Fruit fly (Drosophila melanogaster) S2 (cell line): Measurements from ENCODE around the gene tplus3b.

Source experiments
- CG8478 ChIP-seq: fragments of >200 bp; optimal IDR thresholded peaks from 2 replicates; lab custom pipeline; 2018
- CTCF ChIP-seq, 2 experiments: fragments of >200 bp; optimal IDR thresholded peaks; 2 replicates each; lab custom pipeline; 2018

DNA sequence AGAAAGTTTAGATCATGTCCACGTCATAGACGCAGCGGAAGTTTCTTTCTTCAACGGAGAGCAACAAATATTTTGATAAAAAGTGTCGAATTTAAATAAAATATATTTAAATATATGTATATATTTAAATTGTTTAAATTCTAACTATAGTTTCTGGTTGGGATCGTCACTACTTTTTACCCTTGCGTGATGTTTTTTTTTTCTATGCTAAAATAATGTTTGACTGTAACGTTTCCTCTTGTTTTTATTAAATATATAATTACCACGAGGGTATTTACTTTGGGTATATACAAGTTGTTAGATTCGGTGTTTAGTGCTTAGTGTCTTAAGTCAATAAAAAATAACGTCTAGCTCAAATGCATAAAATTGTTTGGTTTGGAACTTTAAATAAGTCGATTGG lies 24.9 kb downstream of the tplus3b start, which contains the start of gene ttm3:
- TF ChIP-seq CG8478 (no peak), CTCF (optimal IDR thresholded peaks at IDR 0.05; lab: Kevin White, UChicago) (no peak)
